Worm (Caenorhabditis elegans) whole organism, L1 larva: ENCODE data around the gene nhr-70.
A peak's percentile ranks its signal among the peaks of the same experiment; 100 is the strongest.

Experiments used
- egl-13 ChIP-seq: sonication (generic microtip); optimal IDR thresholded peaks from 2 replicates; lab custom pipeline; 2016; ENCODE audit warnings: missing genotype, missing genetic modification reagents, missing genetic modification characterization, missing compliant biosample characterization
- fos-1 ChIP-seq: fragments of 150-350 bp; optimal IDR thresholded peaks from 2 replicates; lab custom pipeline; 2014; ENCODE audit warnings: missing biosample characterization, missing genetic modification characterization
- lin-35 ChIP-seq, 2 experiments: fragments of 150-350 bp; optimal IDR thresholded peaks; 2 replicates each; lab custom pipeline; 2014; ENCODE audit warnings: missing biosample characterization in 2 of 2, missing genetic modification characterization in 2 of 2, missing genetic modification reagents in 2 of 2
- lin-39 ChIP-seq: fragments of 150-350 bp; optimal IDR thresholded peaks from 2 replicates; lab custom pipeline; 2014; ENCODE audit warnings: missing biosample characterization, missing genetic modification reagents, missing genetic modification characterization
- lsy-2 ChIP-seq, 2 experiments: fragments of 150-350 bp; optimal IDR thresholded peaks; 2 replicates each; lab custom pipeline; 2014; ENCODE audit warnings: missing biosample characterization in 2 of 2, missing genetic modification characterization in 2 of 2
- nhr-11 ChIP-seq: fragments of 150-350 bp; optimal IDR thresholded peaks from 2 replicates; lab custom pipeline; 2014; ENCODE audit warnings: missing biosample characterization, missing genetic modification characterization
- pqm-1 ChIP-seq: sonication (generic microtip); optimal IDR thresholded peaks from 3 replicates; lab custom pipeline; 2017; ENCODE audit warnings: missing biosample characterization, missing genetic modification characterization
- snpc-4 ChIP-seq: fragments of 150-350 bp; optimal IDR thresholded peaks from 2 replicates; lab custom pipeline; 2014; ENCODE audit warnings: missing biosample characterization, missing genetic modification characterization
- xbp-1 ChIP-seq: sonication (generic microtip); optimal IDR thresholded peaks from 2 replicates; lab custom pipeline; 2016; ENCODE audit warnings: missing genetic modification characterization, missing compliant biosample characterization

- no peak for TF ChIP-seq egl-13
- TF ChIP-seq snpc-4 (tag; lab: Kevin White, UChicago) = no peak
- TF ChIP-seq xbp-1 = no peak
- TF ChIP-seq nhr-11 = no peak
- no peak for TF ChIP-seq pqm-1 (tag; lab: Kevin White, UChicago)
- no peak for TF ChIP-seq fos-1 (tag; lab: Kevin White, UChicago)
- TF ChIP-seq lsy-2 (tag; optimal IDR thresholded peaks at IDR 0.05; lab: Kevin White, UChicago) = peak in 1 of 2 experiments; percentile 16
- no peak for TF ChIP-seq lin-35 (GFP tag; optimal IDR thresholded peaks at IDR 0.05; lab: Kevin White, UChicago)
- TF ChIP-seq lin-39 (tag; lab: Kevin White, UChicago) = no peak
These were observed 41.3 kb upstream of the nhr-70 start for ce11 chrV:18575084-18575483.
